Worm (Caenorhabditis elegans) whole organism, mixed stage, embryonic: ENCODE measurements around the gene str-124.

Experiments
- nhr-28 ChIP-seq: fragments of 150-350 bp; optimal IDR thresholded peaks from 2 replicates; lab custom pipeline; 2014; ENCODE audit warnings: missing biosample characterization, missing genetic modification characterization
- zip-8 ChIP-seq: fragments of 150-350 bp; optimal IDR thresholded peaks from 2 replicates; lab custom pipeline; 2014; ENCODE audit warnings: missing biosample characterization, missing genetic modification characterization

ce11 chrX:12750805-12751204, 36.9 kb upstream of the str-124 start:
- no peak for TF ChIP-seq zip-8
- no peak for TF ChIP-seq nhr-28 (tag; lab: Kevin White, UChicago)
